Worm (Caenorhabditis elegans): ENCODE measurements around the gene pqn-84.

ce11 chrIII:11681461-11682014 is 18.5 kb upstream of the pqn-84 start:
- no peak for TF ChIP-seq ama-1 (optimal IDR thresholded peaks at IDR 0.05)
- no peak for TF ChIP-seq sea-1 (GFP tag; conservative IDR thresholded peaks at IDR 0.05)
- TF ChIP-seq pes-1 (GFP tag; IDR thresholded peaks at IDR 0.05), result no peak
- TF ChIP-seq flt-1 (GFP tag; IDR thresholded peaks at IDR 0.05), result no peak
